Worm (Caenorhabditis elegans) whole organism, young adult: Measurements from ENCODE around the gene F07C4.10.

Experiments used
- Y56A3A.18 ChIP-seq: fragments of 200-800 bp; sonication (Bioruptor generic); IDR thresholded peaks from 2 replicates; pipeline ENCODE4 v1.3.6; 2022; ENCODE audit warnings: missing genetic modification reagents, missing genetic modification characterization, missing compliant biosample characterization
- Y67H2A.10 ChIP-seq: fragments of 200-800 bp; sonication (Bioruptor generic); conservative IDR thresholded peaks from 2 replicates; pipeline ENCODE4 v1.3.6; 2022; ENCODE audit warnings: missing genetic modification reagents, missing genetic modification characterization, missing compliant biosample characterization
- Y79H2A.3 ChIP-seq: fragments of 200-800 bp; sonication (Bioruptor generic); conservative IDR thresholded peaks from 2 replicates; pipeline ENCODE4 v1.3.6; 2022; ENCODE audit warnings: missing genetic modification reagents, missing genetic modification characterization, missing compliant biosample characterization
- athp-1 ChIP-seq: sonication (generic microtip); optimal IDR thresholded peaks from 2 replicates; lab custom pipeline; 2017; ENCODE audit warnings: mild to moderate bottlenecking, missing genetic modification characterization, missing compliant biosample characterization
- ets-4 ChIP-seq: fragments of 200-800 bp; sonication (Bioruptor generic); optimal IDR thresholded peaks from 2 replicates; lab custom pipeline; 2018; ENCODE audit warnings: mild to moderate bottlenecking, missing genetic modification characterization, missing compliant biosample characterization
- lag-1 ChIP-seq: fragments of 200-800 bp; sonication (Bioruptor generic); IDR thresholded peaks from 2 replicates; pipeline ENCODE4 v1.3.6; 2022; ENCODE audit warnings: missing genetic modification reagents, missing genetic modification characterization, missing compliant biosample characterization
- nfya-1 ChIP-seq: sonication (generic microtip); optimal IDR thresholded peaks from 2 replicates; lab custom pipeline; 2017; ENCODE audit warnings: antibody characterized with exemption, missing compliant biosample characterization, missing genetic modification characterization, borderline replicate concordance; ENCODE audit not compliant: insufficient read depth
- nhr-90 ChIP-seq: sonication (generic microtip); optimal IDR thresholded peaks from 2 replicates; lab custom pipeline; 2016; ENCODE audit warnings: missing genotype, mild to moderate bottlenecking, missing genetic modification characterization, missing compliant biosample characterization

- no peak for TF ChIP-seq nhr-90 (tag; lab: Kevin White, UChicago)
- no peak for TF ChIP-seq athp-1 (tag; lab: Kevin White, UChicago)
- TF ChIP-seq Y67H2A.10 (GFP tag; lab: Robert Waterston, UW): no peak
- TF ChIP-seq nfya-1 (tag; lab: Kevin White, UChicago): no peak
- TF ChIP-seq ets-4 (GFP tag; lab: Kevin White, UChicago): no peak
- TF ChIP-seq lag-1 (GFP tag; lab: Robert Waterston, UW): no peak
- TF ChIP-seq Y56A3A.18: no peak
- no peak for TF ChIP-seq Y79H2A.3 (GFP tag; lab: Robert Waterston, UW)
Measured at ce11 chrV:7629504-7629903, 10.2 kb downstream of the F07C4.10 start, which contains the start of gene srd-30.
